Fruit fly (Drosophila melanogaster): ENCODE results near the gene CG32811.

DNA sequence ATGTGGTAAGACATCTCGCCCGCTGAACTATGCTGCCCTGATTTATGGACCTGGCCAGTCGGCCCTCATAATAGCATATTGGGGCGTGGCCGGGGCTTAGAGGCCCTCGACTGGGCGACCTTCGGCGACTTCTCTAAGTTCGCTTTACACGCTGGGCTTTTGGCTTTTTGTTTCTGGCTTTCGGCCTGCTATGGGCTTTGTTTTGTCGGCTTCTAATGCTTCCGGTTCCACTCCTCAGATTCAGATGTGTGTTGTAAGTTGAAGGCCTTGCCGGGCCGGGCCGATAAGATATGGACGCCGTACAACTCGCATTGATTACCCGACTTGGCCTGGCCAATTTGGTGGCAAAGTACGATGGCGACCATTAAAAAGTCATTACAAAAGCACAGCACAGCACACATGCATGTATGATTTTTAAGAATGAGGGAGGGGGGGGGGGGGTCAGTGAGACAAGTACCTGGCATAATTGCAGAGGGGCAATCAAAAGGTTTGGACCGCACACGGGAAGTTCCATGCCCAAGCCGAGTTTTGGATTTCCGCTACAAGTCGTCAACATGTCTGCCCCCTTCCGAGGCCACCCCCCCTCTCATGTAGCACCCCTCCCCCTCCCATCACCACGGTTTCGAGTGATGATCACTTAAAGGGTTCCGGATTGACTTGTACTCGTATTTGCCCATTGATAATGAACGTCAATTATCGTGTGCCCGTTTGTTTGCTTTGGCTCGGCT is 35.5 kb downstream of the CG32811 start:
- TF ChIP-seq Blimp-1 (GFP tag; optimal IDR thresholded peaks at IDR 0.05) (no peak), Gug (GFP tag; IDR thresholded peaks at IDR 0.05) (no peak), CG6163 (GFP tag; IDR thresholded peaks at IDR 0.05) (no peak), CG6808 (GFP tag; optimal IDR thresholded peaks at IDR 0.05) (no peak), CG8632 (GFP tag; optimal IDR thresholded peaks at IDR 0.05) (no peak), fd59A (GFP tag; optimal IDR thresholded peaks at IDR 0.05) (no peak), CG6854 (GFP tag; optimal IDR thresholded peaks at IDR 0.05) (no peak)
